Fruit fly (Drosophila melanogaster) whole organism, prepupa: ENCODE data around the gene CG16852.

Experiments used
- CG10631 ChIP-seq: fragments of 200-800 bp; sonication (Bioruptor generic); optimal IDR thresholded peaks from 2 replicates; lab custom pipeline; 2016; ENCODE audit warnings: missing biosample characterization, missing genetic modification characterization
- CG10669 ChIP-seq: fragments of 200-800 bp; sonication (Bioruptor generic); optimal IDR thresholded peaks from 3 replicates; lab custom pipeline; 2018; ENCODE audit warnings: missing biosample characterization, mild to moderate bottlenecking, missing genetic modification characterization, moderate library complexity
- CG11294 ChIP-seq: fragments of 200-800 bp; sonication (Bioruptor generic); IDR thresholded peaks from 2 replicates; pipeline ENCODE4 v1.3.6; 2022; ENCODE audit warnings: missing biosample characterization, missing genetic modification characterization
- CG11902 ChIP-seq: fragments of 200-800 bp; sonication (Bioruptor generic); optimal IDR thresholded peaks from 3 replicates; lab custom pipeline; 2016; ENCODE audit warnings: missing biosample characterization, missing genetic modification characterization
- CG15336 ChIP-seq: fragments of 200-800 bp; sonication (Bioruptor generic); IDR thresholded peaks from 2 replicates; pipeline ENCODE4 v1.3.6; 2022; ENCODE audit warnings: missing biosample characterization, missing genetic modification characterization
- CG1621 ChIP-seq: fragments of 200-800 bp; sonication (Bioruptor generic); optimal IDR thresholded peaks from 3 replicates; lab custom pipeline; 2018; ENCODE audit warnings: missing biosample characterization, mild to moderate bottlenecking, missing genetic modification characterization
- CG31627 ChIP-seq: fragments of 200-800 bp; sonication (Bioruptor generic); optimal IDR thresholded peaks from 3 replicates; lab custom pipeline; 2016; ENCODE audit warnings: missing biosample characterization, missing genetic modification characterization
- CG34406 ChIP-seq: fragments of 200-800 bp; sonication (Bioruptor generic); optimal IDR thresholded peaks from 3 replicates; lab custom pipeline; 2016; ENCODE audit warnings: missing biosample characterization, missing genetic modification characterization
- CG6276 ChIP-seq: fragments of 200-800 bp; sonication (Bioruptor generic); optimal IDR thresholded peaks from 2 replicates; lab custom pipeline; 2017; ENCODE audit warnings: missing biosample characterization, mild to moderate bottlenecking, missing genetic modification characterization
- CG6792 ChIP-seq: fragments of 200-800 bp; sonication (Bioruptor generic); optimal IDR thresholded peaks from 3 replicates; lab custom pipeline; 2016; ENCODE audit warnings: missing biosample characterization, missing genetic modification characterization
- CG6808 ChIP-seq: fragments of 200-800 bp; sonication (Bioruptor generic); optimal IDR thresholded peaks from 3 replicates; lab custom pipeline; 2017; ENCODE audit warnings: missing biosample characterization, missing genetic modification characterization, mild to moderate bottlenecking, moderate library complexity, missing genetic modification reagents
- CG6854 ChIP-seq: fragments of 200-800 bp; sonication (Bioruptor generic); optimal IDR thresholded peaks from 2 replicates; lab custom pipeline; 2017; ENCODE audit warnings: missing biosample characterization, mild to moderate bottlenecking, missing genetic modification characterization
- CG7368 ChIP-seq: fragments of 200-800 bp; sonication (Bioruptor generic); optimal IDR thresholded peaks from 3 replicates; lab custom pipeline; 2016; ENCODE audit warnings: missing biosample characterization, missing genetic modification characterization
- CG8119 ChIP-seq: fragments of 200-800 bp; sonication (Bioruptor generic); IDR thresholded peaks from 3 replicates; pipeline ENCODE4 v1.3.6; 2022; ENCODE audit warnings: missing biosample characterization, missing genetic modification characterization
- CG8319 ChIP-seq: fragments of 200-800 bp; sonication (Bioruptor generic); optimal IDR thresholded peaks from 3 replicates; lab custom pipeline; 2016; ENCODE audit warnings: missing biosample characterization, missing genetic modification characterization
- CG8632 ChIP-seq: fragments of 200-800 bp; sonication (Bioruptor generic); optimal IDR thresholded peaks from 3 replicates; lab custom pipeline; 2016; ENCODE audit warnings: missing biosample characterization, missing genetic modification characterization
- Eip78C ChIP-seq: fragments of 200-800 bp; sonication (Bioruptor generic); peaks from one replicate; lab custom pipeline; 2016; ENCODE audit warnings: missing biosample characterization, missing genetic modification characterization
- Eip93F ChIP-seq: fragments of 200-800 bp; sonication (Bioruptor generic); optimal IDR thresholded peaks from 2 replicates; lab custom pipeline; 2016; ENCODE audit warnings: missing biosample characterization, mild to moderate bottlenecking, missing genetic modification characterization
- Ets21C ChIP-seq: fragments of 200-800 bp; sonication (Bioruptor generic); optimal IDR thresholded peaks from 3 replicates; lab custom pipeline; 2016; ENCODE audit warnings: missing biosample characterization, missing genetic modification characterization
- Hr39 ChIP-seq: fragments of 200-800 bp; sonication (Bioruptor generic); optimal IDR thresholded peaks from 2 replicates; lab custom pipeline; 2016; ENCODE audit warnings: missing biosample characterization, missing genetic modification characterization
- Hr4 ChIP-seq: fragments of 200-800 bp; sonication (Bioruptor generic); optimal IDR thresholded peaks from 3 replicates; lab custom pipeline; 2016; ENCODE audit warnings: missing biosample characterization, missing genetic modification characterization
- Lpt ChIP-seq: fragments of 200-800 bp; sonication (Bioruptor generic); optimal IDR thresholded peaks from 3 replicates; lab custom pipeline; 2016; ENCODE audit warnings: missing biosample characterization, missing genetic modification characterization
- Met ChIP-seq: fragments of 200-800 bp; sonication (Bioruptor generic); optimal IDR thresholded peaks from 3 replicates; lab custom pipeline; 2016; ENCODE audit warnings: missing biosample characterization, missing genetic modification characterization
- OdsH ChIP-seq: fragments of 200-800 bp; sonication (Bioruptor generic); optimal IDR thresholded peaks from 3 replicates; lab custom pipeline; 2016; ENCODE audit warnings: missing biosample characterization, missing genetic modification characterization
- Smox ChIP-seq: fragments of 200-800 bp; sonication (Bioruptor generic); optimal IDR thresholded peaks from 3 replicates; lab custom pipeline; 2016; ENCODE audit warnings: missing biosample characterization, missing genetic modification characterization
- Sox102F ChIP-seq: fragments of 200-800 bp; sonication (Bioruptor generic); optimal IDR thresholded peaks from 2 replicates; lab custom pipeline; 2016; ENCODE audit warnings: missing biosample characterization, mild to moderate bottlenecking, missing genetic modification characterization
- Sox15 ChIP-seq: fragments of 200-800 bp; sonication (Bioruptor generic); optimal IDR thresholded peaks from 3 replicates; lab custom pipeline; 2016; ENCODE audit warnings: missing biosample characterization, missing genetic modification characterization
- acj6 ChIP-seq: fragments of 200-800 bp; sonication (Bioruptor generic); optimal IDR thresholded peaks from 3 replicates; lab custom pipeline; 2016; ENCODE audit warnings: missing biosample characterization, missing genetic modification characterization
- dac ChIP-seq: fragments of 200-800 bp; sonication (Bioruptor generic); optimal IDR thresholded peaks from 2 replicates; lab custom pipeline; 2017; ENCODE audit warnings: missing biosample characterization, mild to moderate bottlenecking, missing genetic modification characterization
- dsx ChIP-seq: fragments of 200-800 bp; optimal IDR thresholded peaks from 3 replicates; lab custom pipeline; 2019; ENCODE audit warnings: missing biosample characterization, mild to moderate bottlenecking, missing genetic modification characterization, moderate library complexity; ENCODE audit not compliant: poor library complexity, severe bottlenecking
- esn ChIP-seq: fragments of 200-800 bp; sonication (Bioruptor generic); optimal IDR thresholded peaks from 2 replicates; lab custom pipeline; 2016; ENCODE audit warnings: missing biosample characterization, mild to moderate bottlenecking, missing genetic modification characterization, moderate library complexity
- fd59A ChIP-seq: fragments of 200-800 bp; sonication (Bioruptor generic); optimal IDR thresholded peaks from 2 replicates; lab custom pipeline; 2017; ENCODE audit warnings: missing biosample characterization, mild to moderate bottlenecking, missing genetic modification characterization, missing genetic modification reagents
- fd85E ChIP-seq: fragments of 200-800 bp; sonication (Bioruptor generic); optimal IDR thresholded peaks from 3 replicates; lab custom pipeline; 2016; ENCODE audit warnings: missing biosample characterization, missing genetic modification characterization
- net ChIP-seq: fragments of 200-800 bp; sonication (Bioruptor generic); optimal IDR thresholded peaks from 3 replicates; lab custom pipeline; 2016; ENCODE audit warnings: missing biosample characterization, missing genetic modification characterization
- pdm3 ChIP-seq: fragments of 200-800 bp; sonication (Bioruptor generic); optimal IDR thresholded peaks from 3 replicates; lab custom pipeline; 2016; ENCODE audit warnings: missing biosample characterization, missing genetic modification characterization
- salr ChIP-seq, 2 experiments: fragments of 200-800 bp; sonication (Bioruptor generic); optimal IDR thresholded peaks; 3 replicates each; lab custom pipeline; 2016 to 2018; ENCODE audit warnings: missing biosample characterization in 2 of 2, missing genetic modification characterization in 2 of 2, mild to moderate bottlenecking in 1 of 2
- spab ChIP-seq: fragments of 200-800 bp; sonication (Bioruptor generic); optimal IDR thresholded peaks from 2 replicates; lab custom pipeline; 2017; ENCODE audit warnings: missing biosample characterization, mild to moderate bottlenecking, missing genetic modification characterization, missing genetic modification reagents
- svp ChIP-seq: fragments of 200-800 bp; sonication (Bioruptor generic); peaks from one replicate; lab custom pipeline; 2016; ENCODE audit warnings: missing biosample characterization, missing genetic modification characterization
- vri ChIP-seq: fragments of 200-800 bp; sonication (Bioruptor generic); optimal IDR thresholded peaks from 3 replicates; lab custom pipeline; 2016; ENCODE audit warnings: missing biosample characterization, mild to moderate bottlenecking, missing genetic modification characterization

The CG16852 gene

DNA sequence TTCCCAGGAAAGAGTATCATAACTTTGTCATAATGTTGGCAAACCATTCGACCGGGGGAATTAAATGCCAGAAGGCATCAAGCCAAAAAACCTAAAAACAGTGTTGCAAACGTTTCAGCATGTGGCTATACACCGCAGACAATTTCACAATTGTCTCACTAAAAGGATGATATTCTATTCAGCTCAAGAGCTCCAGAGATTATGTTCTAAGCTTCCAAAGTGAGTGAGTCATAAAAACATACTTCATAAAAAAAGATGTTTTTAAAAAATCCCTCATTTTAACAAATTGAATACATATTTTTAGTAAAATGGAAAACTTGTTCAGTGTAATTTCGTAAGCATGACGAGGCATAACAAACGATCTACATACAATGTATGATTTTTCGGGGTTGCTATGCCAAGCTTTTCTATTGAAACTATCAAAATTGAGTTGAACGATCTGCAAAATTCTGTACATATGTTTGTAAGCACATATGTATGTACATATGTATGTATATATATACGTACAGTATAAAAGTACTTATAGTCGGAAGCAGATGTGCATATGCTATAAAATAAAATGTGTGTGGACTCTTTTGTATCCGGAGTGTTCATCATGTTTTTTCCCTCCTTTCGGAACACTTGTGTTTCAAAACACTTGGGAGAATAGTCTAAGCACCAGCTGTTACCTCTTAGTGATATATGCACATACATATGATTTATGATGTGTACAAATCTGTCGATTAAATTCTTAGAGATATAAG, 25.4 kb upstream of the CG16852 start (continued):
- TF ChIP-seq salr (GFP tag; optimal IDR thresholded peaks at IDR 0.05; lab: Kevin White, UChicago) (no peak), esn (no peak), dsx (GFP tag; lab: Kevin White, UChicago) (peak; percentile 59), CG1621 (tag; lab: Kevin White, UChicago) (no peak), CG6276 (GFP tag; lab: Kevin White, UChicago) (no peak), Lpt (GFP tag; lab: Kevin White, UChicago) (no peak), Ets21C (no peak), vri (GFP tag; lab: Kevin White, UChicago) (no peak), CG7368 (GFP tag; lab: Kevin White, UChicago) (peak; percentile 27), CG8632 (GFP tag; lab: Kevin White, UChicago) (no peak), Sox102F (GFP tag; lab: Kevin White, UChicago) (no peak), CG6854 (GFP tag; lab: Kevin White, UChicago) (no peak), CG11902 (no peak), CG11294 (GFP tag; lab: Robert Waterston, UW) (peak; percentile 10; the same call in 1 of the 2 replicates), Met (GFP tag; lab: Kevin White, UChicago) (no peak), CG31627 (GFP tag; lab: Kevin White, UChicago) (no peak), CG6792 (no peak), OdsH (GFP tag; lab: Kevin White, UChicago) (no peak), spab (peak; percentile 15), CG10631 (GFP tag; lab: Kevin White, UChicago) (no peak), pdm3 (no peak)

DNA sequence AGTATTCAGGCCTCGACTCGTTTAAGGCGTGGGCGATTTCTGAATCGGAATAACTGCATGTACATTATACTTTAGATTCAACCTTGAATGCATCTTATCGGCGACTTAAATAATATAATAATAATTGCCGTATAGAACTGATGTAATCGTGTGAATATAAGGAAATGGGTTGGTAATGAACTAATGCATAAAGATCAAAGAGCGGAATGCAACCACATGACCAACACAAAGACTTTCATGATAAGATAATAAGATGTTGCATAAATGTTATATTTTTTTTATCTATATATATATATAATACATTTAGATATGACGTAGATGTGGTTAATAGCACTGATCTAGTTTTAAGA, 24.9 kb upstream of the CG16852 start:
- TF ChIP-seq CG8319 = no peak
- no peak for TF ChIP-seq svp
- peak; percentile 78 for TF ChIP-seq vri (GFP tag; lab: Kevin White, UChicago)
- no peak for TF ChIP-seq CG6854 (GFP tag; lab: Kevin White, UChicago)

DNA sequence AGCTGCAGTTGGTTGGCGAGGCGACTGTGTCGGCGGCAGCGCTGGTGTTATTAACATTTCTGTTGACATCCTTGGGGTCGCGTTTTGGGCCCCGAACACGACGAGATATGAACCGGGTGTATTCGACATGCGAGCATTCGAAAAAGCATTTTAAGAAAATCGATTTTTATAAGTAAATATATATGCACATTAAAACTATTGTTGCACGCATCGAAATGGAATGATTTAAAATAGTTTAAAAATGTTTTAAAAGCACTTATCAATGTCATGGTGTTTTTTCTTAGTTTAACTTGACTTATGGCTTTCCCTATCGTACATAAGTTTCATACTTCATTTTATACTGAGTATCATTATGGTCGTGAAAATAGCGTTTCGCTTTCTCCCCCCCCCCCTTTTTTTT, 18.7 kb upstream of the CG16852 start:
- peak; percentile 0 for TF ChIP-seq OdsH (GFP tag; lab: Kevin White, UChicago)
- TF ChIP-seq net (GFP tag; lab: Kevin White, UChicago) = no peak
- TF ChIP-seq dac (GFP tag; lab: Kevin White, UChicago) = no peak
- no peak for TF ChIP-seq CG34406 (GFP tag; lab: Kevin White, UChicago)
- no peak for TF ChIP-seq Lpt (GFP tag; lab: Kevin White, UChicago)
- TF ChIP-seq Eip78C (GFP tag; lab: Kevin White, UChicago) = peak; percentile 61
- no peak for TF ChIP-seq CG8632 (GFP tag; lab: Kevin White, UChicago)
- TF ChIP-seq Hr4 (GFP tag; lab: Kevin White, UChicago) = no peak
- peak; percentile 69 for TF ChIP-seq svp
- no peak for TF ChIP-seq CG11902
- no peak for TF ChIP-seq CG6808 (GFP tag; lab: Kevin White, UChicago)
- peak; percentile 7 for TF ChIP-seq Hr39 (GFP tag; lab: Kevin White, UChicago)
- TF ChIP-seq vri (GFP tag; lab: Kevin White, UChicago) = no peak
- TF ChIP-seq CG15336 (GFP tag; lab: Robert Waterston, UW) = no peak
- TF ChIP-seq Smox (GFP tag; lab: Kevin White, UChicago) = no peak
- TF ChIP-seq, all 60 proteins: peak for 4

DNA sequence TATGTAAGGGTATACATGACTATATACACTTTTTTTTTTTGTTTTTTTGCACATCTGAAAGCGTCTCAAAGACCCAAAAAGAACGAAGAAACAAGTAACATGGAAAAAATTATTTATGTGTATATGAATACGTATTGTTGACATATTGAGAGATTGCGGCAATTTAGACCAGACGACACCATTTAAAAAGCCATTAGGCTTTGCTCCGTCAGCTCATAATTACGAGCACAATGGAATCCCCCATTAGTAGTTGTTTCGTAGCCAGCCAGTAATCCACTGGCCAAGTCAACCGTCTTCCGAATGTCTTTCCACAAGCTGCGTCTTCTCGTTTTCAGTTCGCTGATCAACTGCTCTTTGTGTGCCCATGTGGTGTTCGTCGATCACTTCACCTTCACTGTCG, 13.0 kb upstream of the CG16852 start, which contains the start of gene CG33640:
TSS of gene CG33640 (plus strand) at position 301 of the 400 bp plus-strand sequence.
- TF ChIP-seq CG10669 (GFP tag; lab: Kevin White, UChicago) (no peak), fd59A (no peak), Met (GFP tag; lab: Kevin White, UChicago) (no peak), CG1621 (tag; lab: Kevin White, UChicago) (no peak), OdsH (GFP tag; lab: Kevin White, UChicago) (no peak), Eip93F (GFP tag; lab: Kevin White, UChicago) (no peak), CG15336 (GFP tag; lab: Robert Waterston, UW) (no peak), CG8632 (GFP tag; lab: Kevin White, UChicago) (no peak), fd85E (GFP tag; lab: Kevin White, UChicago) (no peak), Sox15 (GFP tag; lab: Kevin White, UChicago) (no peak), acj6 (no peak), CG8119 (GFP tag; lab: Robert Waterston, UW) (no peak), CG11902 (no peak)
- TF ChIP-seq, all 60 proteins: peak for 0
